Worm (Caenorhabditis elegans): ENCODE results near the gene spp-29.
A peak's percentile ranks its signal among the peaks of the same experiment; 100 is the strongest.

Gene spp-29

ce11 chrV:17699659-17700058 is 3.0 kb upstream of the spp-29 start, which contains the start of gene Y26G10.6:
Gene Y26G10.6 (plus strand): TSS chrV:17699959.
- no peak for TF ChIP-seq sea-2 (GFP tag; optimal IDR thresholded peaks at IDR 0.05)
- no peak for TF ChIP-seq ama-1 (optimal IDR thresholded peaks at IDR 0.05)
- no peak for TF ChIP-seq nhr-11 (tag; optimal IDR thresholded peaks at IDR 0.05)
- no peak for TF ChIP-seq lin-39 (tag; optimal IDR thresholded peaks at IDR 0.05)
- no peak for TF ChIP-seq skn-1 (tag; optimal IDR thresholded peaks at IDR 0.05)
- no peak for TF ChIP-seq ceh-9 (tag; optimal IDR thresholded peaks at IDR 0.05)
- TF ChIP-seq ceh-28 (tag; optimal IDR thresholded peaks at IDR 0.05) = no peak
- TF ChIP-seq egl-27 (tag; optimal IDR thresholded peaks at IDR 0.05) = no peak
- no peak for TF ChIP-seq ceh-16 (tag; optimal IDR thresholded peaks at IDR 0.05)
- TF ChIP-seq nhr-76 (tag; optimal IDR thresholded peaks at IDR 0.05) = no peak
- TF ChIP-seq lin-15B (tag; optimal IDR thresholded peaks at IDR 0.05) = no peak
- no peak for TF ChIP-seq tbx-2 (tag; optimal IDR thresholded peaks at IDR 0.05)
- TF ChIP-seq lsy-12 (tag; optimal IDR thresholded peaks at IDR 0.05) = no peak
- no peak for TF ChIP-seq eor-1 (tag; optimal IDR thresholded peaks at IDR 0.05)

DNA sequence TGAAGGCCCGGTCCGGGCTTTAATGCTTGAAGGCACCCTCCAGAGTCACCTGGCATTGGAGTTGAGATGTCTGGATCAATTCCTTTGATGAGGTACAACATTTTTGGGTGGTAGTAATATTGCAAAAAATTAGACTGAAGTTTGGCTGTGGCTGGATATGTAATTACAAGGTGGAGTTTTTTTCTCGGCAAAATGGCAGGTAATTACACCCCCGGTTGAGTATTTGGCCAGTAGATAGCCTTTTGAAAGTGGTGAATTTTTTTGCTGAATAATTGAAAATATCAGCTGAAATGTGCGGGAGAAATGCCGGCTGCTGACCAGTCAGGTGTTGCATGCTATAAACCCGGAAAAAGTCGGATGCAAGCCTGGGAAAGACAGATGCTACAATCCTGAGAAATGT is 2.4 kb upstream of the spp-29 start, which contains the start of gene Y26G10.4:
TSS of gene Y26G10.4 (minus strand) at position 101 of the 400 bp plus-strand sequence.
- no peak for TF ChIP-seq nhr-237 (tag; optimal IDR thresholded peaks at IDR 0.05)

ce11 chrV:17695802-17696201 is 851 bp downstream of the spp-29 start, which contains the start of gene Y26G10.1:
Gene Y26G10.1 (minus strand): TSS chrV:17695902.
- no peak for TF ChIP-seq elt-1 (tag; optimal IDR thresholded peaks at IDR 0.05)
- no peak for TF ChIP-seq egl-5 (tag; optimal IDR thresholded peaks at IDR 0.05)
- no peak for TF ChIP-seq lin-39 (tag; optimal IDR thresholded peaks at IDR 0.05)
- no peak for TF ChIP-seq egl-27 (tag; optimal IDR thresholded peaks at IDR 0.05)
- TF ChIP-seq eor-1 (tag; optimal IDR thresholded peaks at IDR 0.05) = no peak
- no peak for TF ChIP-seq ZK546.5 (tag; optimal IDR thresholded peaks at IDR 0.05)
- TF ChIP-seq unc-39 (tag; optimal IDR thresholded peaks at IDR 0.05) = no peak

DNA sequence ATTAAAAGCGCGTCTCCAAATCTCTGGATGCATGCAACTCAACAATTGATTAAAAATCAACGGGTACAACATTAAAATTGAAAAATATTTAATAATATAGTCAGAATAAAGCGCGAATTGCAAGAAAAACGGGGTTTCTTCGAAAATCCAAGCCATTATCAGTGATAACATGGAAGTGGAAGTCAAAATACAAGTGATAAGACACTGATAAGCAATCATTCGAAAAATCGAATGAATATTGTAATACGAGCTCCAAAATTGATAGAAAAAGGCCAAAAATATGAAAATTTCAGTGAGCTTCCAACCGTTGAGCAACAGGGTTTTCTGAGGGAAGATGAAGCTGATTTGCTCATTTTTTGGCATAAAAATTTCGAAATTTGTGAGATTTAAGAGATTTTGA is 2.4 kb downstream of the spp-29 start:
- peak; percentile 47 for TF ChIP-seq elt-2 (tag; optimal IDR thresholded peaks at IDR 0.05)
- TF ChIP-seq ZK546.5 (tag; optimal IDR thresholded peaks at IDR 0.05) = no peak

ce11 chrV:17690922-17691321 is 5.7 kb downstream of the spp-29 start, which contains the start of gene F59A1.13:
Gene F59A1.13 (minus strand): TSS chrV:17691022.
- no peak for TF ChIP-seq ama-1 (optimal IDR thresholded peaks at IDR 0.05)
- no peak for TF ChIP-seq mdl-1 (tag; optimal IDR thresholded peaks at IDR 0.05)

DNA sequence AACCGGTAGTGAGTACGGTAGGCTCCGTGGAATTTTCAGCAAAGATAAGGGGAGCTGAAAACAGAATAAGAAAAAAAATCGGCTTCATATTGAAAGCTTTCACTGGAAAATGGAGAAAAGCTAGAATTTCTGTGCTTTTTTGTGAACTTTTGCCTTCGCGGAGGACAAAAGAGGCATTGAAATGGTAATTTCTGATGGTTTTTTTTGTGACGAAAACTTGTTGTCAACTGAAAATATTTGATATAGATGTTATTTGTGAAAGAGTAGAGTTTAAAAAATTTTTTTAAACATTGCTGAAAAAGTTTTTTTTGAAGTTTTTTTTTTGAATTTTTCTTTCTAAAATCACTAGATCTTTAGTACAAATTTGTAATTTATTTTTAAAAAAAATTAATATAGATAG is 9.8 kb downstream of the spp-29 start, which contains the start of gene F59A1.18:
TSS of gene F59A1.18 (minus strand) at position 101 of the 400 bp plus-strand sequence.
- no peak for TF ChIP-seq mdl-1 (tag; optimal IDR thresholded peaks at IDR 0.05)
- no peak for TF ChIP-seq elt-1 (tag; optimal IDR thresholded peaks at IDR 0.05)
- no peak for TF ChIP-seq nhr-43 (tag; optimal IDR thresholded peaks at IDR 0.05; ENCODE audit: poor library complexity, severe bottlenecking)
- TF ChIP-seq nfya-1 (tag; optimal IDR thresholded peaks at IDR 0.05; ENCODE audit: insufficient read depth) = no peak
- TF ChIP-seq nhr-77 (tag; optimal IDR thresholded peaks at IDR 0.05) = no peak
- no peak for TF ChIP-seq lin-39 (tag; optimal IDR thresholded peaks at IDR 0.05)
- no peak for TF ChIP-seq ceh-9 (tag; optimal IDR thresholded peaks at IDR 0.05)
- TF ChIP-seq lsy-12 (tag; optimal IDR thresholded peaks at IDR 0.05) = no peak
- no peak for TF ChIP-seq hmg-11 (tag; optimal IDR thresholded peaks at IDR 0.05)
- TF ChIP-seq pqm-1 (tag; optimal IDR thresholded peaks at IDR 0.05) = no peak
- no peak for TF ChIP-seq eor-1 (tag; optimal IDR thresholded peaks at IDR 0.05)
- no peak for TF ChIP-seq unc-39 (tag; optimal IDR thresholded peaks at IDR 0.05)
- TF ChIP-seq nhr-76 (tag; optimal IDR thresholded peaks at IDR 0.05) = no peak
- no peak for TF ChIP-seq nhr-67 (tag; optimal IDR thresholded peaks at IDR 0.05)
- no peak for TF ChIP-seq lin-15B (tag; optimal IDR thresholded peaks at IDR 0.05)
- TF ChIP-seq ama-1 (optimal IDR thresholded peaks at IDR 0.05) = no peak
- no peak for TF ChIP-seq mml-1 (tag; optimal IDR thresholded peaks at IDR 0.05)

ce11 chrV:17684857-17685256 is 11.8 kb downstream of the spp-29 start, which contains the start of the genes F59A1.16 and F59A1.6:
Gene F59A1.16 (minus strand): TSS chrV:17684957.
Gene F59A1.6 (plus strand): TSS chrV:17685141.
- TF ChIP-seq nhr-25 (tag; optimal IDR thresholded peaks at IDR 0.05) (no peak), lsy-12 (tag; optimal IDR thresholded peaks at IDR 0.05) (no peak), skn-1 (tag; optimal IDR thresholded peaks at IDR 0.05) (no peak), pqm-1 (tag; optimal IDR thresholded peaks at IDR 0.05) (no peak), elt-2 (tag; optimal IDR thresholded peaks at IDR 0.05) (no peak), nhr-77 (tag; optimal IDR thresholded peaks at IDR 0.05) (no peak)
